Worm (Caenorhabditis elegans): ENCODE measurements around the gene idpp-6.

Gene idpp-6

ce11 chrX:6747906-6748356, 35.0 kb upstream of the idpp-6 start (continued):
- TF ChIP-seq lin-35 (GFP tag; optimal IDR thresholded peaks at IDR 0.05) (peak in 1 of 2 experiments; percentile 66), ceh-8 (GFP tag; optimal IDR thresholded peaks at IDR 0.05) (no peak)

ce11 chrX:6749124-6749822, 33.7 kb upstream of the idpp-6 start:
- TF ChIP-seq blmp-1 (tag; optimal IDR thresholded peaks at IDR 0.05) (peak; percentile 73), egl-13 (tag; optimal IDR thresholded peaks at IDR 0.05) (no peak), unc-98 (GFP tag; IDR thresholded peaks at IDR 0.05) (no peak), lin-13 (GFP tag; optimal IDR thresholded peaks at IDR 0.05) (peak; percentile 60), dpl-1 (GFP tag; optimal IDR thresholded peaks at IDR 0.05) (peak; percentile 12 to 29 (median 16)), unc-130 (tag; optimal IDR thresholded peaks at IDR 0.05) (peak; percentile 85), mep-1 (tag; optimal IDR thresholded peaks at IDR 0.05) (peak; percentile 32), grh-1 (GFP tag; IDR thresholded peaks at IDR 0.05) (peak; percentile 60), nhr-85 (tag) (peak; percentile 96), mab-9 (GFP tag; IDR thresholded peaks at IDR 0.05) (0 out of 2 replicates have a peak, but pooled peaks have one; percentile 18), fkh-4 (tag; optimal IDR thresholded peaks at IDR 0.05; ENCODE audit: borderline replicate concordance) (no peak), ceh-88 (GFP tag; IDR thresholded peaks at IDR 0.05) (peak; percentile 41; the same call in 1 of the 2 replicates), lir-3 (tag; optimal IDR thresholded peaks at IDR 0.05; ENCODE audit: poor library complexity) (peak; percentile 38), ets-5 (GFP tag; IDR thresholded peaks at IDR 0.05) (no peak), unc-30 (tag; optimal IDR thresholded peaks at IDR 0.05) (no peak), nhr-19 (GFP tag; conservative IDR thresholded peaks at IDR 0.05) (peak; percentile 89), nhr-77 (tag; optimal IDR thresholded peaks at IDR 0.05) (peak; percentile 30), zag-1 (tag; optimal IDR thresholded peaks at IDR 0.05) (no peak), lin-39 (tag; optimal IDR thresholded peaks at IDR 0.05) (no peak), hpl-2 (GFP tag; optimal IDR thresholded peaks at IDR 0.05) (peak; percentile 2), snu-23 (GFP tag; optimal IDR thresholded peaks at IDR 0.05) (peak; percentile 76), xbp-1 (tag; optimal IDR thresholded peaks at IDR 0.05) (peak; percentile 40), mdl-1 (tag; optimal IDR thresholded peaks at IDR 0.05) (peak in 1 of 2 experiments; percentile 57), C16A3.4 (tag; optimal IDR thresholded peaks at IDR 0.05) (peak; percentile 49), rnt-1 (tag; optimal IDR thresholded peaks at IDR 0.05) (peak; percentile 44), elt-3 (tag; optimal IDR thresholded peaks at IDR 0.05) (peak in 4 of 6 experiments; percentile 62 to 94 (median 77)), swsn-7 (tag; optimal IDR thresholded peaks at IDR 0.05) (peak; percentile 8), isw-1 (GFP tag; IDR thresholded peaks at IDR 0.05) (no peak), lsy-2 (tag; optimal IDR thresholded peaks at IDR 0.05) (peak; percentile 31 to 43), skn-1 (tag; optimal IDR thresholded peaks at IDR 0.05) (peak; percentile 35), lin-35 (GFP tag; optimal IDR thresholded peaks at IDR 0.05) (peak in 1 of 2 experiments; percentile 76), irx-1 (tag; optimal IDR thresholded peaks at IDR 0.05) (peak; percentile 9), nhr-90 (tag; optimal IDR thresholded peaks at IDR 0.05; ENCODE audit: poor library complexity) (peak; percentile 75), nhr-76 (tag; optimal IDR thresholded peaks at IDR 0.05) (no peak), nhr-47 (tag; optimal IDR thresholded peaks at IDR 0.05) (peak; percentile 72), elt-2 (tag; optimal IDR thresholded peaks at IDR 0.05) (peak; percentile 94), tbx-2 (tag; optimal IDR thresholded peaks at IDR 0.05) (peak; percentile 74), nhr-71 (tag; optimal IDR thresholded peaks at IDR 0.05) (peak; percentile 95), efl-1 (optimal IDR thresholded peaks at IDR 0.05) (peak in 1 of 2 experiments; percentile 3), efl-1 (GFP tag; optimal IDR thresholded peaks at IDR 0.05 in 1 of 2) (peak; percentile 9 to 90), nhr-20 (tag; optimal IDR thresholded peaks at IDR 0.05) (peak; percentile 97), C04F5.9 (tag; optimal IDR thresholded peaks at IDR 0.05) (no peak), lin-14 (GFP tag; optimal IDR thresholded peaks at IDR 0.05) (peak; percentile 88), vab-15 (tag; optimal IDR thresholded peaks at IDR 0.05) (peak; percentile 25), ztf-4 (tag; optimal IDR thresholded peaks at IDR 0.05) (peak; percentile 85)
